Fruit fly (Drosophila melanogaster): ENCODE measurements around the gene eas.

DNA sequence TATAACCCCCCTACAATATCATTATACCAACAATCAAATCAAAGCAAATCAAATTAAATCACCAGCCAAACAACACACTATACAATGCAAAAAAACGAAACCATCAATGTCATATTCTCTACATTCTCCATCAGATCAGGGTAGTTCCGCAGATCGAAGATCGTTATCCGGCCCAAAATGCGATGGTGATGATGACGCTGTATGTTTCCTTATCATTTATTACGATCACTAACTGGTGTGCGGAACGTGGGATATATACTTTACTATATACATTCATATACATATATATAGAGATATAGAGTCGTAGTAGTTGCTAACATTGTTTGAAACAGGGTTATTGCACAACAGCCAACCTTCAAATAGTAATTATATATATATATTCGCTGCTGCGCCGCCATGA is 3.2 kb downstream of the eas start:
- no peak for TF ChIP-seq CG8478 (optimal IDR thresholded peaks at IDR 0.05)
- TF ChIP-seq CTCF (optimal IDR thresholded peaks at IDR 0.05), result no peak
